Worm (Caenorhabditis elegans): ENCODE results near the gene ngn-1.

DNA sequence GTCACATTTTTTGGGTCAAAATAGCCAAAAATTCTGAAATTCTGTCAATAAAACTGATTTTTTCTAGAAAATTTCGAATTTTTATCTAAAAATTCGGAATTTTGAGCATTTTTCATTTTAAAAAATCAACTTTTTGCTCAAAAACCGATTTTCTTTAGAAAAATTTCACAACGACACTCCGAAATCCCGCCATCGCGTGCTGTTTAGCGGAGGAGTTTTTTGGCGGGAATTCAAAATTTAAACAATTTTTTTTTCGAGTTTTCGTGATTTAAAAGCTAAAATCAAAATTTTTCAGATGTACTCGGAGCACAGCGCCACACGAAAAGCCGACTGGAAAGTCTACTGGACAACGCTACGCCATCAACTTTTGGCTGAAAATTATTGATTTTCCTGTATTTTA is 49.6 kb upstream of the ngn-1 start:
- TF ChIP-seq blmp-1 (tag; optimal IDR thresholded peaks at IDR 0.05) (no peak), mep-1 (tag; optimal IDR thresholded peaks at IDR 0.05) (no peak), ceh-83 (GFP tag; optimal IDR thresholded peaks at IDR 0.05) (no peak), unc-62 (GFP tag; optimal IDR thresholded peaks at IDR 0.05) (no peak), snpc-4 (tag; optimal IDR thresholded peaks at IDR 0.05) (no peak), drap-1 (GFP tag; optimal IDR thresholded peaks at IDR 0.05) (no peak), elt-3 (tag; optimal IDR thresholded peaks at IDR 0.05) (no peak)
